Worm (Caenorhabditis elegans) whole organism, L4 larva: ENCODE results near the gene prx-5.

Experiments
- D1046.2 ChIP-seq: fragments of 200-800 bp; sonication (Bioruptor generic); IDR thresholded peaks from 2 replicates; pipeline ENCODE4 v1.3.6; 2022; ENCODE audit warnings: missing genetic modification characterization, missing compliant biosample characterization
- F26F4.8 ChIP-seq: fragments of 200-800 bp; sonication (Bioruptor generic); conservative IDR thresholded peaks from 2 replicates; pipeline ENCODE4 v1.3.6; 2022; ENCODE audit warnings: missing genetic modification characterization, missing compliant biosample characterization
- F44E2.7 ChIP-seq: fragments of 200-800 bp; sonication (Bioruptor generic); IDR thresholded peaks from 2 replicates; pipeline ENCODE4 v2.1.2; 2022; ENCODE audit warnings: missing genetic modification characterization, missing compliant biosample characterization
- Y5F2A.4 ChIP-seq: fragments of 200-800 bp; sonication (Bioruptor generic); optimal IDR thresholded peaks from 2 replicates; lab custom pipeline; 2018; ENCODE audit warnings: mild to moderate bottlenecking, missing genetic modification characterization, missing compliant biosample characterization
- ZK337.2 ChIP-seq: fragments of 200-800 bp; sonication (Bioruptor generic); IDR thresholded peaks from 2 replicates; pipeline ENCODE4 v1.3.6; 2022; ENCODE audit warnings: missing genetic modification reagents, missing genetic modification characterization, missing compliant biosample characterization
- aha-1 ChIP-seq: fragments of 150-350 bp; peaks from one replicate; lab custom pipeline; 2014; ENCODE audit warnings: missing biosample characterization, missing genetic modification characterization
- ceh-32 ChIP-seq: sonication (generic microtip); optimal IDR thresholded peaks from 2 replicates; lab custom pipeline; 2016; ENCODE audit warnings: mild to moderate bottlenecking, missing genetic modification characterization, missing compliant biosample characterization; ENCODE audit not compliant: poor library complexity
- ces-1 ChIP-seq: fragments of 150-350 bp; sonication (generic microtip); optimal IDR thresholded peaks from 4 replicates; lab custom pipeline; 2014; ENCODE audit warnings: missing biosample characterization, missing genetic modification reagents, missing genetic modification characterization
- daf-16 ChIP-seq, 3 experiments: sonication (generic microtip); optimal IDR thresholded peaks; 2 replicates each; lab custom pipeline; 2016 to 2017; ENCODE audit warnings: missing genetic modification characterization in 3 of 3, missing genetic modification reagents in 3 of 3, mild to moderate bottlenecking in 2 of 3, missing compliant biosample characterization in 2 of 3, missing biosample characterization in 1 of 3, moderate library complexity in 1 of 3
- duxl-1 ChIP-seq: sonication (generic microtip); optimal IDR thresholded peaks from 2 replicates; lab custom pipeline; 2016; ENCODE audit warnings: mild to moderate bottlenecking, missing genetic modification characterization, moderate library complexity, missing compliant biosample characterization; ENCODE audit not compliant: poor library complexity
- dve-1 ChIP-seq: sonication (generic microtip); optimal IDR thresholded peaks from 2 replicates; lab custom pipeline; 2017; ENCODE audit warnings: antibody characterized with exemption, mild to moderate bottlenecking, missing genetic modification characterization, missing compliant biosample characterization; ENCODE audit not compliant: insufficient read depth
- egl-27 ChIP-seq: sonication (generic microtip); optimal IDR thresholded peaks from 3 replicates; lab custom pipeline; 2017; ENCODE audit warnings: missing biosample characterization, missing genetic modification reagents, missing genetic modification characterization
- fkh-10 ChIP-seq: fragments of 150-350 bp; optimal IDR thresholded peaks from 2 replicates; lab custom pipeline; 2014; ENCODE audit warnings: missing biosample characterization, missing genetic modification reagents, missing genetic modification characterization
- fos-1 ChIP-seq: fragments of 150-350 bp; optimal IDR thresholded peaks from 2 replicates; lab custom pipeline; 2014; ENCODE audit warnings: missing biosample characterization, missing genetic modification characterization
- hif-1 ChIP-seq, 2 experiments: sonication (generic microtip); optimal IDR thresholded peaks; 2 replicates each; lab custom pipeline; 2016 to 2017; ENCODE audit warnings: missing compliant biosample characterization in 2 of 2, missing genetic modification characterization in 2 of 2, missing genetic modification reagents in 2 of 2, missing genotype in 2 of 2, mild to moderate bottlenecking in 1 of 2
- hlh-11 ChIP-seq: fragments of 200-800 bp; sonication (Bioruptor generic); optimal IDR thresholded peaks from 2 replicates; lab custom pipeline; 2018; ENCODE audit warnings: mild to moderate bottlenecking, missing genetic modification characterization, missing compliant biosample characterization
- hlh-30 ChIP-seq: sonication (generic microtip); optimal IDR thresholded peaks from 2 replicates; lab custom pipeline; 2017; ENCODE audit warnings: antibody characterized with exemption, mild to moderate bottlenecking, missing genetic modification characterization, missing compliant biosample characterization; ENCODE audit not compliant: insufficient read depth
- lsy-2 ChIP-seq, 2 experiments: fragments of 150-350 bp in 1 of 2; sonication (generic microtip) in 1 of 2; optimal IDR thresholded peaks; 2 replicates each; lab custom pipeline; 2014 to 2017; ENCODE audit warnings: missing biosample characterization in 2 of 2, missing genetic modification characterization in 2 of 2
- madf-5 ChIP-seq, 2 experiments: fragments of 200-800 bp; sonication (Bioruptor generic); IDR thresholded peaks; 2 replicates each; pipeline ENCODE4 v1.3.6; 2022; ENCODE audit warnings: missing compliant biosample characterization in 2 of 2, missing genetic modification characterization in 2 of 2
- nhr-102 ChIP-seq: sonication (generic microtip); optimal IDR thresholded peaks from 2 replicates; lab custom pipeline; 2016; ENCODE audit warnings: mild to moderate bottlenecking, missing genetic modification characterization, moderate library complexity, missing compliant biosample characterization
- nhr-11 ChIP-seq: fragments of 150-350 bp; optimal IDR thresholded peaks from 2 replicates; lab custom pipeline; 2014; ENCODE audit warnings: missing biosample characterization, missing genetic modification characterization
- nhr-25 ChIP-seq: sonication (generic microtip); optimal IDR thresholded peaks from 2 replicates; lab custom pipeline; 2017; ENCODE audit warnings: missing genetic modification characterization, mild to moderate bottlenecking, missing compliant biosample characterization, antibody characterized with exemption, moderate library complexity, borderline replicate concordance; ENCODE audit not compliant: insufficient read depth
- nhr-41 ChIP-seq: fragments of 200-800 bp; sonication (Bioruptor generic); IDR thresholded peaks from 2 replicates; pipeline ENCODE4 v1.3.6; 2022; ENCODE audit warnings: missing genetic modification reagents, missing genetic modification characterization, missing compliant biosample characterization
- saeg-2 ChIP-seq: fragments of 200-800 bp; sonication (Bioruptor generic); IDR thresholded peaks from 2 replicates; pipeline ENCODE4 v1.3.6; 2022; ENCODE audit warnings: missing genetic modification reagents, missing genetic modification characterization, missing compliant biosample characterization
- sdz-12 ChIP-seq: fragments of 200-800 bp; sonication (Bioruptor generic); optimal IDR thresholded peaks from 2 replicates; lab custom pipeline; 2018; ENCODE audit warnings: mild to moderate bottlenecking, missing genetic modification characterization, missing compliant biosample characterization
- skn-1 ChIP-seq: fragments of 150-350 bp; optimal IDR thresholded peaks from 2 replicates; lab custom pipeline; 2014; ENCODE audit warnings: missing biosample characterization, missing genetic modification characterization
- snpc-4 ChIP-seq: fragments of 150-350 bp; optimal IDR thresholded peaks from 2 replicates; lab custom pipeline; 2014; ENCODE audit warnings: missing biosample characterization, missing genetic modification characterization
- unc-62 ChIP-seq, 3 experiments: fragments of 150-350 bp in 1 of 3; sonication (generic microtip); optimal IDR thresholded peaks in 2 of 3; peaks in 1 of 3; 1 replicate in 1 of 3; 2 replicates in 2 of 3; lab custom pipeline; 2014 to 2017; ENCODE audit warnings: missing biosample characterization in 3 of 3, missing genetic modification characterization in 3 of 3, missing genetic modification reagents in 3 of 3, missing genotype in 1 of 3
- zag-1 ChIP-seq: fragments of 150-350 bp; optimal IDR thresholded peaks from 2 replicates; lab custom pipeline; 2014; ENCODE audit warnings: missing biosample characterization, missing genetic modification characterization
- zfp-2 ChIP-seq: sonication (generic microtip); optimal IDR thresholded peaks from 2 replicates; lab custom pipeline; 2016; ENCODE audit warnings: mild to moderate bottlenecking, missing genetic modification characterization, missing compliant biosample characterization
- zfp-3 ChIP-seq: fragments of 200-800 bp; sonication (Bioruptor generic); conservative IDR thresholded peaks from 2 replicates; pipeline ENCODE4 v1.3.6; 2022; ENCODE audit warnings: missing genetic modification reagents, missing genetic modification characterization, missing compliant biosample characterization

The prx-5 gene

DNA sequence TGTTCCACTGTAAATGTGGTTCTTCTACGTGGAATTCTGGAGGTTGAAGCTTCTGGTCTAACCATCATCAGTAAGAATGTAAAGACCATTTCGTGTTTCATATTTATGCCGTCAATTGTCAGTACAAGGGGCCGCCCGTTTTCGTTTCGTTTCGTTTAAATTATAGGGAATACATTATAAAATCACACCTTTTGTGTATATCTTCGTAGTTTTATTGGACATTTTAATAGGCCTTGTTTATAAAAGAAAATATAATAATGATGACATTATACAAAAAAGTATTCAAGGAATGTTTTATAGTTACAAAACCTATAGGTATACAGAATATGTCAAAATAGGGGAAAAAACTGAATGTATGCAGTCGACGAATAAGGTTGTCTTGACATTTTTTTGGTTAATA, 895 bp upstream of the prx-5 start, which contains the start of gene ceh-7:
ceh-7 (minus strand) TSS at position 101 of the 400 bp plus-strand sequence.
- TF ChIP-seq F26F4.8 (GFP tag; lab: Robert Waterston, UW) (no peak), sdz-12 (GFP tag; lab: Kevin White, UChicago) (no peak), F44E2.7 (GFP tag; lab: Robert Waterston, UW) (no peak), ZK337.2 (GFP tag; lab: Robert Waterston, UW) (no peak), nhr-25 (tag; lab: Kevin White, UChicago) (no peak), saeg-2 (GFP tag; lab: Robert Waterston, UW) (no peak), zag-1 (no peak), ceh-32 (tag; lab: Kevin White, UChicago) (no peak), fkh-10 (GFP tag; lab: Kevin White, UChicago) (no peak)

DNA sequence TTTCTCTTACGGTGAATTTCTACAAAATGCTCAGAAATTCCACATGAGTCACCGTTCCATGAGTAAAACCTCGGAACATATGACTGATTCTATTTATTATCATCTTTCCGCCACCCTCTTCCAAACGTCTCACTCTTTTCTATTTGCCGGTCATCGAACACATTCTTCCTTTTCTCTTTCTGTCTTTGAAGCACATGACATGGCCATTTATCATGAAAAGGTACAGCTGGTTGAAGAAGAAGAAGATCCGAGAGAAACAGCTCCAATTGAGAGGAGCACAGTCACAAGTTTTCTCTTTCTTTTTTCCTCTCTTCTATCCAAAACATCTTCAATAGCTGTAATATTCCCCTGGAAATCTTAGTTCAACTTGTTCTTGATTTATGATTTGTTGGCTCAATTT, 2.4 kb downstream of the prx-5 start, which contains the start of gene cup-16:
cup-16 (plus strand) TSS at position 132 of the 400 bp plus-strand sequence.
- TF ChIP-seq sdz-12 (GFP tag; lab: Kevin White, UChicago) (no peak), hlh-30 (tag; lab: Kevin White, UChicago) (peak; percentile 74), lsy-2 (tag; optimal IDR thresholded peaks at IDR 0.05; lab: Kevin White, UChicago) (peak in 1 of 2 experiments; percentile 36), daf-16 (GFP tag; optimal IDR thresholded peaks at IDR 0.05; lab: Kevin White, UChicago) (peak in 1 of 2 experiments; percentile 25), daf-16 (tag; optimal IDR thresholded peaks at IDR 0.05; lab: Kevin White, UChicago) (no peak), aha-1 (tag; lab: Kevin White, UChicago) (no peak), unc-62 (GFP tag; optimal IDR thresholded peaks at IDR 0.05 in 1 of 2; lab: Kevin White, UChicago) (peak in 1 of 2 experiments; percentile 71), unc-62 (tag; optimal IDR thresholded peaks at IDR 0.05; lab: Kevin White, UChicago) (no peak), zfp-2 (tag; lab: Kevin White, UChicago) (no peak), nhr-11 (tag; lab: Kevin White, UChicago) (peak; percentile 71), hlh-11 (peak; percentile 55), Y5F2A.4 (GFP tag; lab: Kevin White, UChicago) (no peak)

DNA sequence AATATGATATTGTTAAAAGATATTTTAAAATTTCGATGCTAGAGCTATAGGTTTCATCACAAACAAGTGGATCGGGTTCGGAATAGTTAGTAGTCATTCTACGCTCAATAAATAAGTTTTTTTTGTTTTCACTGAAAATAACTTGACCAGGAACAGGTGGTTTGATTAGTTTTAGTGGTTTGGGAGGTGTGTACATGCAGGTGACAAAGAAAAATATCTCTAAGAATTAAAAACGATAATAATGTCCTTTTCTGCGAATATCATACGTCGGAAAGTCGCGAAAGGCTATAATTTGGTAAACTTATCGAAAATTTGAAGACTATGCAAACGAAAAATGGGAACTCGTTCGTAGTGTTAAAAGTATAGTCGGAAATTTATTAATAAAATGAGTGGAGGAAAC, 5.7 kb downstream of the prx-5 start, which contains the start of gene srg-15:
srg-15 (minus strand) TSS at position 101 of the 400 bp plus-strand sequence.
- TF ChIP-seq nhr-102 (tag; lab: Kevin White, UChicago) (no peak), daf-16 (GFP tag; optimal IDR thresholded peaks at IDR 0.05; lab: Kevin White, UChicago) (no peak), daf-16 (tag; optimal IDR thresholded peaks at IDR 0.05; lab: Kevin White, UChicago) (no peak), skn-1 (tag; lab: Kevin White, UChicago) (no peak), ces-1 (GFP tag; lab: Kevin White, UChicago) (no peak), zfp-3 (GFP tag; lab: Robert Waterston, UW) (no peak), fos-1 (tag; lab: Kevin White, UChicago) (no peak), hif-1 (tag; optimal IDR thresholded peaks at IDR 0.05; lab: Kevin White, UChicago) (no peak), duxl-1 (tag; lab: Kevin White, UChicago) (no peak), egl-27 (tag; lab: Kevin White, UChicago) (no peak), dve-1 (no peak), madf-5 (GFP tag; IDR thresholded peaks at IDR 0.05; lab: Robert Waterston, UW) (no peak), nhr-41 (GFP tag; lab: Robert Waterston, UW) (no peak), D1046.2 (no peak), sdz-12 (GFP tag; lab: Kevin White, UChicago) (no peak)

DNA sequence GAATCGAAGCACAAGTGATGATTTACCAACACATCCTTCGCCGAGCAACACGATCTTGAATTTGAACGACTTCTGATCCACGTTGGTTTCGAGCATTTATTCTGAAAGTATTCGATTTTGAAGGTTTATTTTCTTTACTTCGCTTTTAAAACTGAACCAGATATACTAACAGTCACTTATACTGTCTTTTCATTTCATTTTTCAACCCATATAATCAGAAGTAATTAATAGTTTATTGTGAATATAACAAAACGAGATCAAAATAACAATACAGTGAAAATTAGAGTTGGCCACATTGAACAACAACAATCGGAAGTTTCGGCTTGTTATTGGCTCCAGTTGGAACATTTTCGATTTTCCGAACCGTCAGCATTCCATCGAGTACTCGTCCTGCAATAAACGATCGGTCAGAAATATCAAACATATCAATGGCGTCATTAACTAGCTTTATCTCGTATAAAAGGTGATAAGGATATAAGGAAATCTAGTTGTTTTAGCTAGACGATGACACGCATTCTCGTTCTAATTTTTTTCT, 10.4 kb downstream of the prx-5 start, which contains the start of the genes rab-21 and T01B7.13:
rab-21 (minus strand) TSS at position 101 of the 535 bp plus-strand sequence.
T01B7.13 (plus strand) TSS at position 485 of the 535 bp plus-strand sequence.
- TF ChIP-seq snpc-4: no peak
- TF ChIP-seq lsy-2 (tag; optimal IDR thresholded peaks at IDR 0.05; lab: Kevin White, UChicago): no peak
